Worm (Caenorhabditis elegans) whole organism, L1 larva: ENCODE measurements around the gene Y17D7C.2.
A peak's percentile ranks its signal among the peaks of the same experiment; 100 is the strongest.

Source experiments
- C04F5.9 ChIP-seq: sonication (generic microtip); optimal IDR thresholded peaks from 2 replicates; lab custom pipeline; 2016; ENCODE audit warnings: missing genetic modification characterization, missing compliant biosample characterization
- C34B4.2 ChIP-seq: sonication (generic microtip); optimal IDR thresholded peaks from 2 replicates; lab custom pipeline; 2017; ENCODE audit warnings: mild to moderate bottlenecking, missing genetic modification characterization, missing compliant biosample characterization
- F16B12.6 ChIP-seq: fragments of 150-350 bp; optimal IDR thresholded peaks from 2 replicates; lab custom pipeline; 2014; ENCODE audit warnings: missing biosample characterization, missing genetic modification characterization
- alr-1 ChIP-seq: fragments of 200-800 bp; sonication (Bioruptor generic); optimal IDR thresholded peaks from 2 replicates; lab custom pipeline; 2018; ENCODE audit warnings: borderline replicate concordance, mild to moderate bottlenecking, missing genetic modification characterization, missing compliant biosample characterization
- ceh-82 ChIP-seq, 3 experiments: fragments of 150-350 bp in 1 of 3; sonication (generic microtip) in 2 of 3; optimal IDR thresholded peaks; 2 replicates each; lab custom pipeline; 2014 to 2017; ENCODE audit warnings: missing biosample characterization in 3 of 3, missing genetic modification characterization in 3 of 3
- efl-3 ChIP-seq: fragments of 200-800 bp; sonication (Bioruptor generic); optimal IDR thresholded peaks from 2 replicates; lab custom pipeline; 2018; ENCODE audit warnings: mild to moderate bottlenecking, missing genetic modification characterization, missing compliant biosample characterization
- egl-13 ChIP-seq: sonication (generic microtip); optimal IDR thresholded peaks from 2 replicates; lab custom pipeline; 2016; ENCODE audit warnings: missing genotype, missing genetic modification reagents, missing genetic modification characterization, missing compliant biosample characterization
- egl-27 ChIP-seq, 2 experiments: fragments of 150-350 bp in 1 of 2; sonication (generic microtip); optimal IDR thresholded peaks; 3 replicates each; lab custom pipeline; 2017 to 2018; ENCODE audit warnings: missing biosample characterization in 2 of 2, missing genetic modification characterization in 2 of 2, missing genetic modification reagents in 2 of 2
- ets-5 ChIP-seq: fragments of 200-800 bp; sonication (Bioruptor generic); IDR thresholded peaks from 2 replicates; pipeline ENCODE4 v1.3.6; 2022; ENCODE audit warnings: missing genetic modification characterization, missing compliant biosample characterization
- fkh-10 ChIP-seq: sonication (generic microtip); optimal IDR thresholded peaks from 2 replicates; lab custom pipeline; 2017; ENCODE audit warnings: missing biosample characterization, missing genetic modification reagents, missing genetic modification characterization
- fos-1 ChIP-seq: fragments of 150-350 bp; optimal IDR thresholded peaks from 2 replicates; lab custom pipeline; 2014; ENCODE audit warnings: missing biosample characterization, missing genetic modification characterization
- grh-1 ChIP-seq: fragments of 200-800 bp; sonication (Bioruptor generic); IDR thresholded peaks from 2 replicates; pipeline ENCODE4 v1.3.6; 2022; ENCODE audit warnings: missing genetic modification reagents, missing genetic modification characterization, missing compliant biosample characterization
- hlh-17 ChIP-seq: fragments of 200-800 bp; sonication (Bioruptor generic); optimal IDR thresholded peaks from 2 replicates; lab custom pipeline; 2018; ENCODE audit warnings: missing genetic modification characterization, mild to moderate bottlenecking, missing compliant biosample characterization, moderate library complexity, borderline replicate concordance
- hpl-2 ChIP-seq: fragments of 150-350 bp; optimal IDR thresholded peaks from 2 replicates; lab custom pipeline; 2014; ENCODE audit warnings: missing biosample characterization, missing genetic modification reagents, missing genetic modification characterization
- irx-1 ChIP-seq: sonication (generic microtip); optimal IDR thresholded peaks from 2 replicates; lab custom pipeline; 2016; ENCODE audit warnings: missing genetic modification characterization, missing compliant biosample characterization
- lin-14 ChIP-seq: fragments of 200-800 bp; sonication (Bioruptor generic); optimal IDR thresholded peaks from 2 replicates; lab custom pipeline; 2018; ENCODE audit warnings: mild to moderate bottlenecking, missing genetic modification characterization, moderate library complexity, missing compliant biosample characterization
- lin-15B ChIP-seq: fragments of 150-350 bp; sonication (generic microtip); optimal IDR thresholded peaks from 3 replicates; lab custom pipeline; 2014; ENCODE audit warnings: missing biosample characterization, missing genetic modification characterization
- lin-35 ChIP-seq, 2 experiments: fragments of 150-350 bp; optimal IDR thresholded peaks; 2 replicates each; lab custom pipeline; 2014; ENCODE audit warnings: missing biosample characterization in 2 of 2, missing genetic modification characterization in 2 of 2, missing genetic modification reagents in 2 of 2
- lir-3 ChIP-seq: sonication (generic microtip); optimal IDR thresholded peaks from 2 replicates; lab custom pipeline; 2016; ENCODE audit warnings: mild to moderate bottlenecking, missing genetic modification characterization, moderate library complexity, missing compliant biosample characterization; ENCODE audit not compliant: poor library complexity
- mdl-1 ChIP-seq, 2 experiments: fragments of 150-350 bp; optimal IDR thresholded peaks; 2 replicates each; lab custom pipeline; 2014 to 2017; ENCODE audit warnings: missing biosample characterization in 2 of 2, missing genetic modification characterization in 2 of 2, inconsistent platforms in 1 of 2
- mef-2 ChIP-seq: fragments of 150-350 bp; optimal IDR thresholded peaks from 2 replicates; lab custom pipeline; 2014; ENCODE audit warnings: missing biosample characterization, missing genetic modification characterization
- nhr-12 ChIP-seq: sonication (generic microtip); optimal IDR thresholded peaks from 2 replicates; lab custom pipeline; 2017; ENCODE audit warnings: missing biosample characterization, missing genetic modification characterization
- nhr-19 ChIP-seq: fragments of 200-800 bp; sonication (Bioruptor generic); conservative IDR thresholded peaks from 2 replicates; pipeline ENCODE4 v1.3.6; 2022; ENCODE audit warnings: missing genetic modification characterization, missing compliant biosample characterization
- nhr-71 ChIP-seq: sonication (generic microtip); optimal IDR thresholded peaks from 2 replicates; lab custom pipeline; 2016; ENCODE audit warnings: mild to moderate bottlenecking, missing genetic modification characterization, moderate library complexity, missing compliant biosample characterization
- nhr-77 ChIP-seq: fragments of 150-350 bp; optimal IDR thresholded peaks from 2 replicates; lab custom pipeline; 2014; ENCODE audit warnings: missing biosample characterization, missing genetic modification characterization
- nhr-85 ChIP-seq: sonication (generic microtip); peaks from one replicate; lab custom pipeline; 2016; ENCODE audit warnings: missing genetic modification characterization, inconsistent platforms, missing compliant biosample characterization
- nhr-90 ChIP-seq: sonication (generic microtip); optimal IDR thresholded peaks from 2 replicates; lab custom pipeline; 2016; ENCODE audit warnings: mild to moderate bottlenecking, missing genetic modification characterization, missing compliant biosample characterization; ENCODE audit not compliant: poor library complexity
- skn-1 ChIP-seq: fragments of 150-350 bp; optimal IDR thresholded peaks from 2 replicates; lab custom pipeline; 2014; ENCODE audit warnings: missing biosample characterization, missing genetic modification characterization
- snpc-4 ChIP-seq: fragments of 150-350 bp; optimal IDR thresholded peaks from 2 replicates; lab custom pipeline; 2014; ENCODE audit warnings: missing biosample characterization, missing genetic modification characterization
- snu-23 ChIP-seq: sonication (generic microtip); optimal IDR thresholded peaks from 2 replicates; lab custom pipeline; 2016; ENCODE audit warnings: missing genetic modification characterization, missing compliant biosample characterization
- sox-4 ChIP-seq: sonication (generic microtip); optimal IDR thresholded peaks from 2 replicates; lab custom pipeline; 2016; ENCODE audit warnings: missing genetic modification characterization, missing compliant biosample characterization
- tbx-2 ChIP-seq: sonication (generic microtip); optimal IDR thresholded peaks from 2 replicates; lab custom pipeline; 2016; ENCODE audit warnings: missing genetic modification characterization, missing compliant biosample characterization
- unc-30 ChIP-seq: sonication (generic microtip); optimal IDR thresholded peaks from 2 replicates; lab custom pipeline; 2017; ENCODE audit warnings: missing biosample characterization, missing genetic modification characterization
- unc-62 ChIP-seq: fragments of 150-350 bp; optimal IDR thresholded peaks from 2 replicates; lab custom pipeline; 2014; ENCODE audit warnings: missing biosample characterization, missing genetic modification reagents, missing genetic modification characterization
- unc-86 ChIP-seq: sonication (generic microtip); optimal IDR thresholded peaks from 2 replicates; lab custom pipeline; 2016; ENCODE audit warnings: missing genetic modification characterization, missing compliant biosample characterization
- unc-98 ChIP-seq: fragments of 200-800 bp; sonication (Bioruptor generic); IDR thresholded peaks from 2 replicates; pipeline ENCODE4 v1.3.6; 2022; ENCODE audit warnings: missing genetic modification characterization, missing compliant biosample characterization
- vab-15 ChIP-seq: sonication (generic microtip); optimal IDR thresholded peaks from 2 replicates; lab custom pipeline; 2017; ENCODE audit warnings: missing genotype, mild to moderate bottlenecking, missing genetic modification characterization, missing compliant biosample characterization
- xbp-1 ChIP-seq: sonication (generic microtip); optimal IDR thresholded peaks from 2 replicates; lab custom pipeline; 2016; ENCODE audit warnings: missing genetic modification characterization, missing compliant biosample characterization
- ztf-11 ChIP-seq, 2 experiments: sonication (generic microtip); optimal IDR thresholded peaks; 2 replicates each; lab custom pipeline; 2016 to 2017; ENCODE audit warnings: missing genetic modification characterization in 2 of 2, missing biosample characterization in 1 of 2, missing compliant biosample characterization in 1 of 2
- ztf-4 ChIP-seq: fragments of 150-350 bp; optimal IDR thresholded peaks from 2 replicates; lab custom pipeline; 2014; ENCODE audit warnings: missing biosample characterization, missing genetic modification characterization

The Y17D7C.2 gene

ce11 chrV:18710045-18710490 is 9.7 kb downstream of the Y17D7C.2 start (continued):
- TF ChIP-seq unc-86 (peak; percentile 5), F16B12.6 (tag; lab: Kevin White, UChicago) (no peak), C34B4.2 (tag; lab: Kevin White, UChicago) (no peak), irx-1 (tag; lab: Kevin White, UChicago) (peak; percentile 79), nhr-12 (tag; lab: Kevin White, UChicago) (no peak), snu-23 (GFP tag; lab: Kevin White, UChicago) (no peak), sox-4 (tag; lab: Kevin White, UChicago) (no peak), hlh-17 (GFP tag; lab: Kevin White, UChicago) (no peak), efl-3 (no peak), lin-15B (tag; lab: Kevin White, UChicago) (no peak), nhr-19 (GFP tag; lab: Robert Waterston, UW) (peak; percentile 65), nhr-85 (tag; lab: Kevin White, UChicago) (peak; percentile 70), ztf-4 (no peak), nhr-90 (tag; lab: Kevin White, UChicago) (peak; percentile 47), ztf-11 (tag; optimal IDR thresholded peaks at IDR 0.05; lab: Kevin White, UChicago) (peak in 1 of 2 experiments; percentile 81), vab-15 (no peak), alr-1 (no peak), nhr-71 (no peak)

- TF ChIP-seq unc-30 (tag; lab: Kevin White, UChicago) (no peak), hpl-2 (GFP tag; lab: Kevin White, UChicago) (no peak), snpc-4 (tag; lab: Kevin White, UChicago) (no peak), fkh-10 (GFP tag; lab: Kevin White, UChicago) (no peak), egl-13 (tag; lab: Kevin White, UChicago) (no peak), lir-3 (tag; lab: Kevin White, UChicago) (no peak), unc-62 (no peak), egl-27 (tag; optimal IDR thresholded peaks at IDR 0.05; lab: Kevin White, UChicago) (no peak), vab-15 (no peak), nhr-77 (tag; lab: Kevin White, UChicago) (no peak), efl-3 (no peak), grh-1 (GFP tag; lab: Robert Waterston, UW) (no peak), lin-14 (GFP tag; lab: Kevin White, UChicago) (no peak), xbp-1 (tag; lab: Kevin White, UChicago) (no peak), mdl-1 (tag; optimal IDR thresholded peaks at IDR 0.05; lab: Kevin White, UChicago) (no peak), unc-98 (GFP tag; lab: Robert Waterston, UW) (no peak)
These were observed 10.5 kb downstream of the Y17D7C.2 start, which contains the start of gene Y17D7C.6 for ce11 chrV:18709203-18709860. Y17D7C.6 (plus strand) TSS chrV:18709810.

ce11 chrV:18708015-18708414 is 11.8 kb downstream of the Y17D7C.2 start:
- TF ChIP-seq C04F5.9 (tag; lab: Kevin White, UChicago) = no peak
- 0 out of 2 replicates have a peak, but pooled peaks have one; percentile 78 for TF ChIP-seq ets-5 (GFP tag; lab: Robert Waterston, UW)
- no peak for TF ChIP-seq mef-2 (tag; lab: Kevin White, UChicago)
- no peak for TF ChIP-seq mdl-1 (tag; optimal IDR thresholded peaks at IDR 0.05; lab: Kevin White, UChicago)
- TF ChIP-seq lir-3 (tag; lab: Kevin White, UChicago) = no peak
- no peak for TF ChIP-seq lin-35 (GFP tag; optimal IDR thresholded peaks at IDR 0.05; lab: Kevin White, UChicago)
- no peak for TF ChIP-seq ztf-4
- TF ChIP-seq grh-1 (GFP tag; lab: Robert Waterston, UW) = peak; percentile 43; the same call in 1 of the 2 replicates
- TF ChIP-seq nhr-12 (tag; lab: Kevin White, UChicago) = no peak
- no peak for TF ChIP-seq ceh-82 (tag; optimal IDR thresholded peaks at IDR 0.05; lab: Kevin White, UChicago)
- no peak for TF ChIP-seq fos-1 (tag; lab: Kevin White, UChicago)
- no peak for TF ChIP-seq skn-1 (tag; lab: Kevin White, UChicago)
- TF ChIP-seq tbx-2 = no peak
